Worm (Caenorhabditis elegans) whole organism, L4 larva: ENCODE data around the gene C49C8.3.
A peak's percentile ranks its signal among the peaks of the same experiment; 100 is the strongest.

Experiments
- F10B5.3 ChIP-seq: sonication (generic microtip); optimal IDR thresholded peaks from 2 replicates; lab custom pipeline; 2016; ENCODE audit warnings: mild to moderate bottlenecking, missing genetic modification characterization, missing compliant biosample characterization
- F37D6.2 ChIP-seq: sonication (generic microtip); optimal IDR thresholded peaks from 2 replicates; lab custom pipeline; 2016; ENCODE audit warnings: mild to moderate bottlenecking, missing genetic modification characterization, missing compliant biosample characterization
- Y105C5A.15 ChIP-seq: fragments of 200-800 bp; sonication (Bioruptor generic); IDR thresholded peaks from 2 replicates; pipeline ENCODE4 v1.3.6; 2022; ENCODE audit warnings: missing genetic modification characterization, missing compliant biosample characterization
- Y48G9A.11 ChIP-seq: fragments of 200-800 bp; sonication (Bioruptor generic); IDR thresholded peaks from 2 replicates; pipeline ENCODE4 v1.3.6; 2022; ENCODE audit warnings: missing genetic modification reagents, missing genetic modification characterization, missing compliant biosample characterization
- Y5F2A.4 ChIP-seq: fragments of 200-800 bp; sonication (Bioruptor generic); optimal IDR thresholded peaks from 2 replicates; lab custom pipeline; 2018; ENCODE audit warnings: mild to moderate bottlenecking, missing genetic modification characterization, missing compliant biosample characterization
- Y75B8A.6 ChIP-seq: fragments of 200-800 bp; sonication (Bioruptor generic); IDR thresholded peaks from 2 replicates; pipeline ENCODE4 v1.3.6; 2022; ENCODE audit warnings: missing genetic modification reagents, missing genetic modification characterization, missing compliant biosample characterization
- ZK546.5 ChIP-seq, 2 experiments: sonication (generic microtip); optimal IDR thresholded peaks; 2 replicates each; lab custom pipeline; 2017; ENCODE audit warnings: missing biosample characterization in 2 of 2, missing genetic modification characterization in 2 of 2
- aha-1 ChIP-seq: fragments of 150-350 bp; peaks from one replicate; lab custom pipeline; 2014; ENCODE audit warnings: missing biosample characterization, missing genetic modification characterization
- ama-1 ChIP-seq: fragments of 150-350 bp; optimal IDR thresholded peaks from 2 replicates; lab custom pipeline; 2014; ENCODE audit warnings: inconsistent platforms, mixed read lengths
- arid-1 ChIP-seq: fragments of 200-800 bp; sonication (Bioruptor generic); conservative IDR thresholded peaks from 2 replicates; pipeline ENCODE4 v1.3.6; 2022; ENCODE audit warnings: missing genetic modification reagents, missing genetic modification characterization, missing compliant biosample characterization
- ceh-20 ChIP-seq: fragments of 200-800 bp; sonication (Bioruptor generic); IDR thresholded peaks from 2 replicates; pipeline ENCODE4 v1.3.6; 2022; ENCODE audit warnings: missing genetic modification reagents, missing genetic modification characterization, missing compliant biosample characterization
- ceh-32 ChIP-seq: sonication (generic microtip); optimal IDR thresholded peaks from 2 replicates; lab custom pipeline; 2016; ENCODE audit warnings: mild to moderate bottlenecking, missing genetic modification characterization, missing compliant biosample characterization; ENCODE audit not compliant: poor library complexity
- ceh-82 ChIP-seq: sonication (generic microtip); optimal IDR thresholded peaks from 2 replicates; lab custom pipeline; 2017; ENCODE audit warnings: missing biosample characterization, missing genetic modification characterization
- dmd-6 ChIP-seq: fragments of 200-800 bp; sonication (Bioruptor generic); IDR thresholded peaks from 2 replicates; pipeline ENCODE4 v1.3.6; 2022; ENCODE audit warnings: missing genetic modification reagents, missing genetic modification characterization, missing compliant biosample characterization
- dmd-9 ChIP-seq: fragments of 200-800 bp; sonication (Bioruptor generic); IDR thresholded peaks from 2 replicates; pipeline ENCODE4 v1.3.6; 2022; ENCODE audit warnings: missing genetic modification reagents, missing genetic modification characterization, missing compliant biosample characterization
- dpl-1 ChIP-seq: fragments of 150-350 bp; optimal IDR thresholded peaks from 2 replicates; lab custom pipeline; 2014; ENCODE audit warnings: missing biosample characterization, missing genetic modification reagents, missing genetic modification characterization
- egl-27 ChIP-seq: sonication (generic microtip); optimal IDR thresholded peaks from 3 replicates; lab custom pipeline; 2017; ENCODE audit warnings: missing biosample characterization, missing genetic modification reagents, missing genetic modification characterization
- hmg-1.1 ChIP-seq: fragments of 200-800 bp; sonication (Bioruptor generic); IDR thresholded peaks from 2 replicates; pipeline ENCODE4 v1.3.6; 2022; ENCODE audit warnings: missing genetic modification reagents, missing genetic modification characterization, missing compliant biosample characterization
- jun-1 ChIP-seq: fragments of 150-350 bp; optimal IDR thresholded peaks from 2 replicates; lab custom pipeline; 2014; ENCODE audit warnings: missing biosample characterization, missing genetic modification reagents, missing genetic modification characterization
- lin-13 ChIP-seq: fragments of 150-350 bp; optimal IDR thresholded peaks from 2 replicates; lab custom pipeline; 2014; ENCODE audit warnings: missing biosample characterization, missing genetic modification reagents, missing genetic modification characterization
- lin-15B ChIP-seq: fragments of 150-350 bp; sonication (generic microtip); optimal IDR thresholded peaks from 3 replicates; lab custom pipeline; 2014; ENCODE audit warnings: missing biosample characterization, missing genetic modification characterization
- lin-29 ChIP-seq: fragments of 200-800 bp; sonication (Bioruptor generic); IDR thresholded peaks from 2 replicates; pipeline ENCODE4 v1.3.6; 2022; ENCODE audit warnings: missing genetic modification reagents, missing genetic modification characterization, missing compliant biosample characterization
- lir-3 ChIP-seq: sonication (generic microtip); optimal IDR thresholded peaks from 2 replicates; lab custom pipeline; 2016; ENCODE audit warnings: mild to moderate bottlenecking, missing genetic modification characterization, missing compliant biosample characterization
- madf-9 ChIP-seq: fragments of 200-800 bp; sonication (Bioruptor generic); conservative IDR thresholded peaks from 2 replicates; pipeline ENCODE4 v1.3.6; 2022; ENCODE audit warnings: missing genetic modification reagents, missing genetic modification characterization, missing compliant biosample characterization
- nhr-10 ChIP-seq: fragments of 150-350 bp; optimal IDR thresholded peaks from 2 replicates; lab custom pipeline; 2014; ENCODE audit warnings: missing biosample characterization, missing genetic modification characterization
- nhr-237 ChIP-seq: sonication (generic microtip); optimal IDR thresholded peaks from 2 replicates; lab custom pipeline; 2017; ENCODE audit warnings: missing biosample characterization, missing genetic modification characterization
- nhr-77 ChIP-seq: fragments of 150-350 bp; optimal IDR thresholded peaks from 2 replicates; lab custom pipeline; 2014; ENCODE audit warnings: missing biosample characterization, missing genetic modification characterization
- pha-4 ChIP-seq, 2 experiments: fragments of 150-350 bp in 1 of 2; fragments of 200-800 bp in 1 of 2; sonication (Bioruptor generic) in 1 of 2; IDR thresholded peaks in 1 of 2; optimal IDR thresholded peaks in 1 of 2; 2 replicates each; pipeline versions ENCODE4 v1.3.6 to Lab custom; 2014 to 2022; ENCODE audit warnings: missing genetic modification characterization in 2 of 2, missing genetic modification reagents in 2 of 2, missing biosample characterization in 1 of 2, missing compliant biosample characterization in 1 of 2
- pqm-1 ChIP-seq: sonication (generic microtip); optimal IDR thresholded peaks from 2 replicates; lab custom pipeline; 2017; ENCODE audit warnings: missing biosample characterization, missing genetic modification characterization
- rbr-2 ChIP-seq: sonication (generic microtip); optimal IDR thresholded peaks from 2 replicates; lab custom pipeline; 2016; ENCODE audit warnings: missing genotype, missing genetic modification characterization, missing compliant biosample characterization
- set-16 ChIP-seq: fragments of 200-800 bp; sonication (Bioruptor generic); IDR thresholded peaks from 2 replicates; pipeline ENCODE4 v1.3.6; 2022; ENCODE audit warnings: missing genetic modification reagents, missing genetic modification characterization, missing compliant biosample characterization
- snpc-4 ChIP-seq: fragments of 150-350 bp; optimal IDR thresholded peaks from 2 replicates; lab custom pipeline; 2014; ENCODE audit warnings: missing biosample characterization, missing genetic modification characterization
- unc-130 ChIP-seq: sonication (generic microtip); optimal IDR thresholded peaks from 2 replicates; lab custom pipeline; 2016; ENCODE audit warnings: missing genetic modification reagents, missing genetic modification characterization, missing compliant biosample characterization
- unc-62 ChIP-seq, 3 experiments: fragments of 150-350 bp in 1 of 3; sonication (generic microtip); optimal IDR thresholded peaks in 2 of 3; peaks in 1 of 3; 1 replicate in 1 of 3; 2 replicates in 2 of 3; lab custom pipeline; 2014 to 2017; ENCODE audit warnings: missing biosample characterization in 3 of 3, missing genetic modification characterization in 3 of 3, missing genetic modification reagents in 3 of 3, missing genotype in 1 of 3
- vab-7 ChIP-seq: fragments of 200-800 bp; sonication (Bioruptor generic); IDR thresholded peaks from 2 replicates; pipeline ENCODE4 v1.3.6; 2022; ENCODE audit warnings: missing genetic modification reagents, missing genetic modification characterization, missing compliant biosample characterization
- zfp-3 ChIP-seq: fragments of 200-800 bp; sonication (Bioruptor generic); conservative IDR thresholded peaks from 2 replicates; pipeline ENCODE4 v1.3.6; 2022; ENCODE audit warnings: missing genetic modification reagents, missing genetic modification characterization, missing compliant biosample characterization
- zip-11 ChIP-seq: fragments of 200-800 bp; sonication (Bioruptor generic); IDR thresholded peaks from 2 replicates; pipeline ENCODE4 v1.3.6; 2022; ENCODE audit warnings: missing genetic modification characterization, missing compliant biosample characterization
- ztf-11 ChIP-seq: fragments of 150-350 bp; optimal IDR thresholded peaks from 2 replicates; lab custom pipeline; 2014; ENCODE audit warnings: missing biosample characterization, missing genetic modification characterization
- ztf-7 ChIP-seq: fragments of 150-350 bp; optimal IDR thresholded peaks from 2 replicates; lab custom pipeline; 2014; ENCODE audit warnings: missing biosample characterization, missing genetic modification characterization

Gene C49C8.3

ce11 chrIV:8673733-8674375 is 29.3 kb downstream of the C49C8.3 start:
- peak in 1 of 2 experiments; percentile 93 for TF ChIP-seq unc-62 (GFP tag; optimal IDR thresholded peaks at IDR 0.05 in 1 of 2; lab: Kevin White, UChicago)
- TF ChIP-seq unc-62 (tag; optimal IDR thresholded peaks at IDR 0.05; lab: Kevin White, UChicago) = no peak
- no peak for TF ChIP-seq dpl-1 (GFP tag; lab: Kevin White, UChicago)
- TF ChIP-seq, all 104 proteins: peak for 1

DNA sequence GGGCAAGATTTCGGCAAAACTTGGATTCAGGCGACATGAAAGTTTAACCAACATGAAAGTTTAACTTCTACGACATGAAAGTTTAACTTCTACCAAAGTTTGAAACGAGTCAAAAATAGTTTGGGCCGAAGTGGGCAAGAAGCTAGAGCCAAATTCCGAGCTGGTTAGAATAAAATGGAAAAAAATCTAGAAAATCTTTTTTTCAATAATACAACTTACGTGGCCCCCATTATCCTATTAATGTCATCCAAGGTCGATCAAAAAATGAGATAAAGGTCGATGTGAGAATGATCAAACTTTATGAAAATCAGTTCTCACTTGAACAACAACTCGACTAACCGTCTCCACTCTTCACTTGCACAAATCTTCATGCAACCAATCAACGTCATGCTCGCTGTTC is 32.8 kb downstream of the C49C8.3 start, which contains the start of gene F08B4.8:
Gene F08B4.8, plus strand, starts transcription at position 301 of the 400 bp plus-strand sequence.
- TF ChIP-seq jun-1 (tag; lab: Kevin White, UChicago) (no peak), F37D6.2 (tag; lab: Kevin White, UChicago) (no peak), set-16 (no peak), zip-11 (GFP tag; lab: Robert Waterston, UW) (no peak), ceh-20 (GFP tag; lab: Robert Waterston, UW) (no peak), ceh-32 (no peak), ama-1 (lab: Kevin White, UChicago) (no peak), dmd-9 (no peak), pqm-1 (tag; lab: Kevin White, UChicago) (no peak), nhr-10 (no peak), unc-130 (GFP tag; lab: Kevin White, UChicago) (no peak), F10B5.3 (tag; lab: Kevin White, UChicago) (no peak), vab-7 (GFP tag; lab: Robert Waterston, UW) (no peak), unc-62 (GFP tag; optimal IDR thresholded peaks at IDR 0.05 in 1 of 2; lab: Kevin White, UChicago) (no peak), unc-62 (tag; optimal IDR thresholded peaks at IDR 0.05; lab: Kevin White, UChicago) (no peak)

DNA sequence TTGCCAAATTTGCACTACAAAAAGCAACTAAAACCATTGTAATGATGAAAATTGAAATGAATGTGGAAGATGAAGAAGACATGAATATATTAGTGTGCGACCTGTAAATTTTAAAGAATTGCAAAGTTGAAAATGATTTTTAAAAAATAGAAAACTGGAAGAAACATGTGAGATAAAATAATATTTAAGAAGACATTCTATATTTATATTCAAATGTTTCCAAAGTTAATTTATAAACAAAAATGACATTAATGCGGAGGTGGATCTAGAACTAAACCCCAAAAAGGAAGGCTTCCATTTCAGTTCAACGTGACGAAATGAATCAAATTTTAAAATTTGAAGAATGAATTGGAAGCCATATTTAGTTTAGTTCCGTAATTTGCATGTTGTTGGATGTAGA is 34.7 kb downstream of the C49C8.3 start, which contains the start of gene nlp-60:
Gene nlp-60, minus strand, starts transcription at position 101 of the 400 bp plus-strand sequence.
- no peak for TF ChIP-seq ceh-82 (tag; lab: Kevin White, UChicago)
- no peak for TF ChIP-seq lin-15B (tag; lab: Kevin White, UChicago)
- TF ChIP-seq nhr-237 (tag; lab: Kevin White, UChicago) = no peak
- no peak for TF ChIP-seq unc-62 (GFP tag; optimal IDR thresholded peaks at IDR 0.05 in 1 of 2; lab: Kevin White, UChicago)
- TF ChIP-seq unc-62 (tag; optimal IDR thresholded peaks at IDR 0.05; lab: Kevin White, UChicago) = no peak
- TF ChIP-seq ZK546.5 (tag; optimal IDR thresholded peaks at IDR 0.05; lab: Kevin White, UChicago) = no peak
- no peak for TF ChIP-seq arid-1
- no peak for TF ChIP-seq dmd-6 (GFP tag; lab: Robert Waterston, UW)
- no peak for TF ChIP-seq nhr-77 (tag; lab: Kevin White, UChicago)
- no peak for TF ChIP-seq rbr-2
- TF ChIP-seq hmg-1.1 (GFP tag; lab: Robert Waterston, UW) = no peak
- TF ChIP-seq lir-3 (tag; lab: Kevin White, UChicago) = no peak

ce11 chrIV:8686510-8686909 is 42.0 kb downstream of the C49C8.3 start, which contains the start of gene pole-2:
Gene pole-2, minus strand, starts transcription at chrIV:8686610.
- TF ChIP-seq F37D6.2 (tag; lab: Kevin White, UChicago) (no peak), zfp-3 (GFP tag; lab: Robert Waterston, UW) (no peak), dmd-9 (no peak), hmg-1.1 (GFP tag; lab: Robert Waterston, UW) (no peak), ztf-11 (tag; lab: Kevin White, UChicago) (no peak), ztf-7 (no peak), Y5F2A.4 (GFP tag; lab: Kevin White, UChicago) (no peak), snpc-4 (tag; lab: Kevin White, UChicago) (no peak), egl-27 (tag; lab: Kevin White, UChicago) (no peak), Y75B8A.6 (no peak), aha-1 (tag; lab: Kevin White, UChicago) (no peak), lin-13 (no peak), ama-1 (lab: Kevin White, UChicago) (no peak), madf-9 (GFP tag; lab: Robert Waterston, UW) (no peak), Y48G9A.11 (no peak), pha-4 (GFP tag; IDR thresholded peaks at IDR 0.05; lab: Robert Waterston, UW) (no peak), pha-4 (tag; optimal IDR thresholded peaks at IDR 0.05; lab: Kevin White, UChicago) (no peak), zip-11 (GFP tag; lab: Robert Waterston, UW) (no peak), Y105C5A.15 (GFP tag; lab: Robert Waterston, UW) (no peak), lin-29 (GFP tag; lab: Robert Waterston, UW) (no peak)
